Worm (Caenorhabditis elegans) whole organism, L2 larva: ENCODE data around the gene sel-13.

Experiments used
- C34F6.9 ChIP-seq: fragments of 150-350 bp; optimal IDR thresholded peaks from 2 replicates; lab custom pipeline; 2014; ENCODE audit warnings: missing biosample characterization, missing genetic modification characterization
- F13H6.1 ChIP-seq: sonication (generic microtip); optimal IDR thresholded peaks from 2 replicates; lab custom pipeline; 2016; ENCODE audit warnings: missing genetic modification characterization, missing compliant biosample characterization
- R02D3.7 ChIP-seq: fragments of 150-350 bp; optimal IDR thresholded peaks from 2 replicates; lab custom pipeline; 2014; ENCODE audit warnings: missing biosample characterization, missing genetic modification characterization
- Y55F3AM.14 ChIP-seq: fragments of 200-800 bp; sonication (Bioruptor generic); optimal IDR thresholded peaks from 2 replicates; lab custom pipeline; 2018; ENCODE audit warnings: mild to moderate bottlenecking, missing genetic modification characterization, missing compliant biosample characterization
- aly-2 ChIP-seq: fragments of 150-350 bp; optimal IDR thresholded peaks from 2 replicates; lab custom pipeline; 2014; ENCODE audit warnings: missing biosample characterization, missing genetic modification characterization
- ama-1 ChIP-seq: fragments of 150-350 bp; optimal IDR thresholded peaks from 2 replicates; lab custom pipeline; 2018; ENCODE audit warnings: inconsistent platforms
- blmp-1 ChIP-seq: sonication (generic microtip); optimal IDR thresholded peaks from 2 replicates; lab custom pipeline; 2017; ENCODE audit warnings: missing genetic modification characterization, mild to moderate bottlenecking, missing compliant biosample characterization, antibody characterized with exemption, moderate library complexity; ENCODE audit not compliant: insufficient read depth
- ceh-16 ChIP-seq: fragments of 150-350 bp; optimal IDR thresholded peaks from 2 replicates; lab custom pipeline; 2014; ENCODE audit warnings: missing biosample characterization, missing genetic modification characterization
- ceh-82 ChIP-seq: fragments of 150-350 bp; optimal IDR thresholded peaks from 2 replicates; lab custom pipeline; 2014; ENCODE audit warnings: missing biosample characterization, missing genetic modification characterization
- crh-2 ChIP-seq: sonication (generic microtip); optimal IDR thresholded peaks from 2 replicates; lab custom pipeline; 2017; ENCODE audit warnings: missing biosample characterization, missing genetic modification characterization
- dmd-4 ChIP-seq: sonication (generic microtip); optimal IDR thresholded peaks from 2 replicates; lab custom pipeline; 2017; ENCODE audit warnings: missing biosample characterization, missing genetic modification characterization
- egl-27 ChIP-seq: sonication (generic microtip); optimal IDR thresholded peaks from 3 replicates; lab custom pipeline; 2017; ENCODE audit warnings: missing biosample characterization, missing genetic modification reagents, missing genetic modification characterization
- elt-1 ChIP-seq: fragments of 150-350 bp; optimal IDR thresholded peaks from 2 replicates; lab custom pipeline; 2014; ENCODE audit warnings: missing biosample characterization, missing genetic modification characterization
- elt-3 ChIP-seq: sonication (generic microtip); optimal IDR thresholded peaks from 2 replicates; lab custom pipeline; 2017; ENCODE audit warnings: missing biosample characterization, missing genetic modification characterization
- fos-1 ChIP-seq: fragments of 150-350 bp; optimal IDR thresholded peaks from 2 replicates; lab custom pipeline; 2014; ENCODE audit warnings: missing biosample characterization, missing genetic modification characterization
- gmeb-1 ChIP-seq: fragments of 150-350 bp; optimal IDR thresholded peaks from 2 replicates; lab custom pipeline; 2014; ENCODE audit warnings: missing biosample characterization, missing genetic modification characterization
- lin-11 ChIP-seq: fragments of 150-350 bp; sonication (generic microtip); optimal IDR thresholded peaks from 2 replicates; lab custom pipeline; 2014; ENCODE audit warnings: missing biosample characterization, missing genetic modification characterization, inconsistent platforms, mixed read lengths
- lin-13 ChIP-seq: fragments of 150-350 bp; optimal IDR thresholded peaks from 2 replicates; lab custom pipeline; 2014; ENCODE audit warnings: missing biosample characterization, missing genetic modification reagents, missing genetic modification characterization
- lin-39 ChIP-seq: fragments of 150-350 bp; optimal IDR thresholded peaks from 2 replicates; lab custom pipeline; 2014; ENCODE audit warnings: missing biosample characterization, missing genetic modification reagents, missing genetic modification characterization
- lsy-2 ChIP-seq, 2 experiments: fragments of 150-350 bp in 1 of 2; sonication (generic microtip) in 1 of 2; optimal IDR thresholded peaks; 2 replicates each; lab custom pipeline; 2014 to 2017; ENCODE audit warnings: missing biosample characterization in 2 of 2, missing genetic modification characterization in 2 of 2
- mab-5 ChIP-seq: fragments of 150-350 bp; optimal IDR thresholded peaks from 2 replicates; lab custom pipeline; 2014; ENCODE audit warnings: missing biosample characterization, missing genetic modification characterization
- mbf-1 ChIP-seq: sonication (generic microtip); optimal IDR thresholded peaks from 2 replicates; lab custom pipeline; 2017; ENCODE audit warnings: missing biosample characterization, missing genetic modification characterization
- mdl-1 ChIP-seq, 2 experiments: fragments of 150-350 bp in 1 of 2; sonication (generic microtip) in 1 of 2; optimal IDR thresholded peaks; 2 replicates each; lab custom pipeline; 2017; ENCODE audit warnings: missing biosample characterization in 2 of 2, missing genetic modification characterization in 2 of 2
- nhr-10 ChIP-seq: sonication (generic microtip); optimal IDR thresholded peaks from 2 replicates; lab custom pipeline; 2017; ENCODE audit warnings: missing biosample characterization, missing genetic modification characterization
- nhr-11 ChIP-seq: fragments of 150-350 bp; optimal IDR thresholded peaks from 2 replicates; lab custom pipeline; 2014; ENCODE audit warnings: missing biosample characterization, missing genetic modification characterization
- nhr-12 ChIP-seq: fragments of 150-350 bp; optimal IDR thresholded peaks from 2 replicates; lab custom pipeline; 2014; ENCODE audit warnings: missing biosample characterization, missing genetic modification characterization
- nhr-129 ChIP-seq: fragments of 150-350 bp; optimal IDR thresholded peaks from 2 replicates; lab custom pipeline; 2014; ENCODE audit warnings: missing biosample characterization, missing genetic modification characterization
- nhr-23 ChIP-seq: fragments of 150-350 bp; optimal IDR thresholded peaks from 2 replicates; lab custom pipeline; 2014; ENCODE audit warnings: missing biosample characterization, missing genetic modification reagents, missing genetic modification characterization
- nhr-237 ChIP-seq: fragments of 150-350 bp; optimal IDR thresholded peaks from 2 replicates; lab custom pipeline; 2014; ENCODE audit warnings: missing biosample characterization, missing genetic modification characterization
- nhr-25 ChIP-seq: fragments of 150-350 bp; sonication (generic microtip); optimal IDR thresholded peaks from 3 replicates; lab custom pipeline; 2014; ENCODE audit warnings: missing biosample characterization, missing genetic modification characterization
- nhr-6 ChIP-seq: fragments of 150-350 bp; optimal IDR thresholded peaks from 2 replicates; lab custom pipeline; 2014; ENCODE audit warnings: missing biosample characterization, missing genetic modification characterization
- nhr-77 ChIP-seq: fragments of 150-350 bp; optimal IDR thresholded peaks from 2 replicates; lab custom pipeline; 2014; ENCODE audit warnings: missing biosample characterization, missing genetic modification characterization
- peb-1 ChIP-seq: fragments of 150-350 bp; optimal IDR thresholded peaks from 2 replicates; lab custom pipeline; 2014; ENCODE audit warnings: missing biosample characterization, missing genetic modification characterization
- sem-4 ChIP-seq: fragments of 150-350 bp; optimal IDR thresholded peaks from 2 replicates; lab custom pipeline; 2014; ENCODE audit warnings: missing biosample characterization, missing genetic modification reagents, missing genetic modification characterization
- skn-1 ChIP-seq: sonication (generic microtip); optimal IDR thresholded peaks from 2 replicates; lab custom pipeline; 2017; ENCODE audit warnings: missing biosample characterization, missing genetic modification characterization
- sma-3 ChIP-seq: sonication (generic microtip); optimal IDR thresholded peaks from 2 replicates; lab custom pipeline; 2016; ENCODE audit warnings: missing genetic modification reagents, missing genetic modification characterization, missing compliant biosample characterization
- sma-9 ChIP-seq, 2 experiments: fragments of 150-350 bp in 1 of 2; sonication (generic microtip) in 1 of 2; optimal IDR thresholded peaks; 2 replicates each; lab custom pipeline; 2014 to 2016; ENCODE audit warnings: missing genetic modification characterization in 2 of 2, mild to moderate bottlenecking in 1 of 2, missing biosample characterization in 1 of 2, missing compliant biosample characterization in 1 of 2, missing genetic modification reagents in 1 of 2, moderate library complexity in 1 of 2
- unc-39 ChIP-seq: fragments of 150-350 bp; optimal IDR thresholded peaks from 2 replicates; lab custom pipeline; 2014; ENCODE audit warnings: missing biosample characterization, missing genetic modification characterization
- unc-55 ChIP-seq: fragments of 150-350 bp; sonication (generic microtip); optimal IDR thresholded peaks from 3 replicates; lab custom pipeline; 2014; ENCODE audit warnings: missing biosample characterization, missing genetic modification reagents, missing genetic modification characterization
- zag-1 ChIP-seq: fragments of 150-350 bp; optimal IDR thresholded peaks from 2 replicates; lab custom pipeline; 2014; ENCODE audit warnings: missing biosample characterization, missing genetic modification characterization
- ztf-1 ChIP-seq: fragments of 200-800 bp; sonication (Bioruptor generic); conservative IDR thresholded peaks from 2 replicates; pipeline ENCODE4 v1.3.6; 2022; ENCODE audit warnings: missing genetic modification characterization, missing compliant biosample characterization
- ztf-11 ChIP-seq: sonication (generic microtip); optimal IDR thresholded peaks from 2 replicates; lab custom pipeline; 2017; ENCODE audit warnings: missing biosample characterization, missing genetic modification characterization
- ztf-4 ChIP-seq: fragments of 150-350 bp; optimal IDR thresholded peaks from 2 replicates; lab custom pipeline; 2014; ENCODE audit warnings: missing biosample characterization, missing genetic modification characterization

Gene sel-13

ce11 chrIII:4723922-4724321, 23.9 kb upstream of the sel-13 start:
- TF ChIP-seq sem-4 (tag; lab: Kevin White, UChicago) (no peak), unc-55 (GFP tag; lab: Kevin White, UChicago) (peak; percentile 54), F13H6.1 (tag; lab: Kevin White, UChicago) (peak; percentile 29), elt-1 (tag; lab: Kevin White, UChicago) (no peak), C34F6.9 (tag; lab: Kevin White, UChicago) (peak; percentile 77), lin-39 (tag; lab: Kevin White, UChicago) (no peak), nhr-237 (tag; lab: Kevin White, UChicago) (no peak), peb-1 (tag; lab: Kevin White, UChicago) (no peak), ztf-11 (tag; lab: Kevin White, UChicago) (no peak), dmd-4 (tag; lab: Kevin White, UChicago) (no peak), lsy-2 (tag; optimal IDR thresholded peaks at IDR 0.05; lab: Kevin White, UChicago) (peak in 1 of 2 experiments; percentile 35), nhr-25 (tag; lab: Kevin White, UChicago) (no peak), Y55F3AM.14 (GFP tag; lab: Kevin White, UChicago) (no peak), sma-9 (GFP tag; optimal IDR thresholded peaks at IDR 0.05; lab: Kevin White, UChicago) (peak; percentile 26), sma-9 (tag; optimal IDR thresholded peaks at IDR 0.05; lab: Kevin White, UChicago) (no peak), sma-3 (GFP tag; lab: Kevin White, UChicago) (no peak)
- TF ChIP-seq, all 48 proteins: peak for 5

ce11 chrIII:4721750-4722149, 21.7 kb upstream of the sel-13 start, which contains the start of gene acy-1:
acy-1 (plus strand) TSS chrIII:4722095.
- no peak for TF ChIP-seq R02D3.7
- TF ChIP-seq ztf-4 (tag; lab: Kevin White, UChicago), result peak; percentile 56
- TF ChIP-seq nhr-237 (tag; lab: Kevin White, UChicago), result no peak
- peak; percentile 95 for TF ChIP-seq C34F6.9 (tag; lab: Kevin White, UChicago)
- no peak for TF ChIP-seq blmp-1 (tag; lab: Kevin White, UChicago)
- TF ChIP-seq mdl-1 (tag; optimal IDR thresholded peaks at IDR 0.05; lab: Kevin White, UChicago), result peak in 1 of 2 experiments; percentile 34
- no peak for TF ChIP-seq unc-39 (tag; lab: Kevin White, UChicago)
- peak; percentile 95 for TF ChIP-seq unc-55 (GFP tag; lab: Kevin White, UChicago)
- no peak for TF ChIP-seq aly-2 (tag; lab: Kevin White, UChicago)
- peak; percentile 67 for TF ChIP-seq lin-11 (tag; lab: Kevin White, UChicago)
- no peak for TF ChIP-seq nhr-77 (tag; lab: Kevin White, UChicago)
- peak; percentile 89 for TF ChIP-seq F13H6.1 (tag; lab: Kevin White, UChicago)
- peak; percentile 27 for TF ChIP-seq Y55F3AM.14 (GFP tag; lab: Kevin White, UChicago)
- peak; percentile 47 for TF ChIP-seq egl-27 (tag; lab: Kevin White, UChicago)
- no peak for TF ChIP-seq nhr-23 (tag; lab: Kevin White, UChicago)
- TF ChIP-seq lsy-2 (tag; optimal IDR thresholded peaks at IDR 0.05; lab: Kevin White, UChicago), result peak; percentile 64 to 87
- peak; percentile 77 for TF ChIP-seq zag-1 (tag; lab: Kevin White, UChicago)
- TF ChIP-seq nhr-129 (tag; lab: Kevin White, UChicago), result peak; percentile 84
- peak; percentile 79 for TF ChIP-seq crh-2 (tag; lab: Kevin White, UChicago)
- no peak for TF ChIP-seq skn-1 (tag; lab: Kevin White, UChicago)
- TF ChIP-seq gmeb-1, result peak; percentile 17
- peak; percentile 81 for TF ChIP-seq lin-13 (GFP tag; lab: Kevin White, UChicago)
- TF ChIP-seq ceh-82, result no peak
- peak; percentile 81 for TF ChIP-seq sem-4 (tag; lab: Kevin White, UChicago)
- peak; percentile 57 for TF ChIP-seq fos-1 (tag; lab: Kevin White, UChicago)
- peak; percentile 67 for TF ChIP-seq sma-9 (GFP tag; optimal IDR thresholded peaks at IDR 0.05; lab: Kevin White, UChicago)
- no peak for TF ChIP-seq sma-9 (tag; optimal IDR thresholded peaks at IDR 0.05; lab: Kevin White, UChicago)
- TF ChIP-seq mab-5 (tag; lab: Kevin White, UChicago), result peak; percentile 88
- peak; percentile 45 for TF ChIP-seq nhr-6 (tag; lab: Kevin White, UChicago)

- TF ChIP-seq dmd-4 (tag; lab: Kevin White, UChicago) (no peak), elt-3 (tag; lab: Kevin White, UChicago) (no peak), nhr-11 (tag; lab: Kevin White, UChicago) (no peak), gmeb-1 (peak; percentile 95), peb-1 (tag; lab: Kevin White, UChicago) (no peak), R02D3.7 (no peak), elt-1 (tag; lab: Kevin White, UChicago) (no peak), egl-27 (tag; lab: Kevin White, UChicago) (peak; percentile 9), F13H6.1 (tag; lab: Kevin White, UChicago) (no peak), lsy-2 (tag; optimal IDR thresholded peaks at IDR 0.05; lab: Kevin White, UChicago) (peak; percentile 56 to 81), zag-1 (tag; lab: Kevin White, UChicago) (no peak), ama-1 (lab: Kevin White, UChicago) (no peak), nhr-12 (tag; lab: Kevin White, UChicago) (no peak), sma-9 (GFP tag; optimal IDR thresholded peaks at IDR 0.05; lab: Kevin White, UChicago) (peak; percentile 69), sma-9 (tag; optimal IDR thresholded peaks at IDR 0.05; lab: Kevin White, UChicago) (no peak), mbf-1 (tag; lab: Kevin White, UChicago) (no peak), skn-1 (tag; lab: Kevin White, UChicago) (no peak), blmp-1 (tag; lab: Kevin White, UChicago) (no peak), ztf-4 (tag; lab: Kevin White, UChicago) (no peak), nhr-129 (tag; lab: Kevin White, UChicago) (peak; percentile 71), sem-4 (tag; lab: Kevin White, UChicago) (no peak), ztf-1 (GFP tag; lab: Robert Waterston, UW) (no peak), lin-13 (GFP tag; lab: Kevin White, UChicago) (no peak), ceh-16 (tag; lab: Kevin White, UChicago) (no peak), Y55F3AM.14 (GFP tag; lab: Kevin White, UChicago) (no peak), nhr-10 (tag; lab: Kevin White, UChicago) (no peak), nhr-237 (tag; lab: Kevin White, UChicago) (no peak), sma-3 (GFP tag; lab: Kevin White, UChicago) (peak; percentile 45), lin-39 (tag; lab: Kevin White, UChicago) (no peak), nhr-77 (tag; lab: Kevin White, UChicago) (no peak)
Measured at ce11 chrIII:4720620-4721227, 20.7 kb upstream of the sel-13 start, which contains the start of gene emb-5. emb-5 (minus strand) TSS chrIII:4720670.
